Worm (Caenorhabditis elegans): ENCODE data around the gene gly-10.
A peak's percentile ranks its signal among the peaks of the same experiment; 100 is the strongest.

ce11 chrIV:13788652-13789051, 9.8 kb downstream of the gly-10 start, which contains the start of the genes sas-6 and Y45F10D.7:
- peak; percentile 69; the same call in 1 of the 2 replicates for TF ChIP-seq flt-1 (GFP tag; IDR thresholded peaks at IDR 0.05)
- no peak for TF ChIP-seq tab-1 (GFP tag; IDR thresholded peaks at IDR 0.05)
- peak; percentile 60; the same call in 1 of the 2 replicates for TF ChIP-seq ztf-23 (GFP tag; IDR thresholded peaks at IDR 0.05)
- no peak for TF ChIP-seq ztf-29 (GFP tag; IDR thresholded peaks at IDR 0.05)
- 0 out of 2 replicates have a peak, but pooled peaks have one; percentile 44 for TF ChIP-seq klf-2 (GFP tag; conservative IDR thresholded peaks at IDR 0.05)
